Worm (Caenorhabditis elegans): Measurements from ENCODE around the gene nsy-7.
"Not testable (repeated sequence)": the region's sequence is repeated elsewhere in the genome, so short reads cannot be mapped to it uniquely, and the experiment has no call there.

Gene nsy-7

DNA sequence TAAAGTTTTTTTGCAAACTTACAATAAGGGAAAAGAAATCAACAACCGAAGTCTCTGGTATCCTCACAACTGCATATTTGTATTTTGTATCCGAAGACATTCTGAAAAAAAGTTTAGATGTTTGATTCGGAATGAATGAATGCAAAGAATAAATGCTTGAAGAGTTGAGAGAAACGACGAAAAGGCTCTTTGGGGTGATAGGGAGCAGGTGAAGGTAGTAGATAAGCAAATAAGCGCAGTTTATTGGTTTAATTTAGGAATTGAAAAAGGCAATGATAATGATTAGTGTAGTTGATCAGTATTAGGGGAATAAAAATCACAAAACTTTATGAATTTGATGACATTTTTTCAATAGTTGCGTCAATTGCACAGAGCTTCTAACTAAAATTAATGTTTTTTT is at the start of gene nsy-7:
Gene nsy-7 (minus strand): TSS at position 101 of the 400 bp plus-strand sequence.
- TF ChIP-seq him-1 (tag; optimal IDR thresholded peaks at IDR 0.05) (no peak), dao-5 (tag; optimal IDR thresholded peaks at IDR 0.05) (no peak), W03F9.2 (tag; optimal IDR thresholded peaks at IDR 0.05) (no peak)

ce11 chrIV:8136005-8136512 is 49.6 kb upstream of the nsy-7 start, which contains the start of the genes isp-1 and islo-1:
Gene isp-1, minus strand, starts transcription at chrIV:8136055.
Gene islo-1, plus strand, starts transcription at chrIV:8136389.
- TF ChIP-seq him-1 (tag; optimal IDR thresholded peaks at IDR 0.05) (no peak), W03F9.2 (tag; optimal IDR thresholded peaks at IDR 0.05) (peak; percentile 69), dao-5 (tag; optimal IDR thresholded peaks at IDR 0.05) (no peak)

ce11 chrIV:8133536-8133935 is 47.1 kb upstream of the nsy-7 start, which contains the start of gene sph-1:
Gene sph-1, minus strand, starts transcription at chrIV:8133558.
- TF ChIP-seq W03F9.2 (tag; optimal IDR thresholded peaks at IDR 0.05) (peak; percentile 44), him-1 (tag; optimal IDR thresholded peaks at IDR 0.05) (no peak), dao-5 (tag; optimal IDR thresholded peaks at IDR 0.05) (no peak)

DNA sequence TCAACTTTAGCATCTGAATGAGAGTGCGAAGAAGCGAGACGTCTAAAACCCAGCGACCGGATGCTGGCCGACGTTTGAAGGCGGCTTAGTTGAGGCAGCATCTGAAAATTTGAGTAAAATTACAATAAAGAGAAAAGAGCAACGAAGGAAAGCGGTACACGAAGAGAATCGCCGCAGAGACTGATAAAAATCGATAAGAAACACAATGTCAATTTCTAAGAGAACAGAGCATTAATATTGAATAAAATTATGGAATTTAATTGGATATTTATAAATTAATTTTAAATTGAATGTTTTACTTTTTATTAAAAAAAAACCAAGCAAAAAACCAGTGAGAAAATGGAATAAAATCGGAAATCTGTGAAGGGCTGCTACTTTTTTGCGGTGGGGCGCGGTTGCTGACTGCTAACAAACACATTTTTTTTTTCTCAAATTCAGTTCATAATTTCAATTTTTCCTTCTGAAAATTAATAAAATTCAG is 43.7 kb upstream of the nsy-7 start, which contains the start of the genes ndub-11 and moc-3:
Gene ndub-11 (minus strand): TSS at position 101 of the 481 bp plus-strand sequence.
Gene moc-3 (plus strand): TSS at position 431 of the 481 bp plus-strand sequence.
- no peak for TF ChIP-seq W03F9.2 (tag; optimal IDR thresholded peaks at IDR 0.05)

DNA sequence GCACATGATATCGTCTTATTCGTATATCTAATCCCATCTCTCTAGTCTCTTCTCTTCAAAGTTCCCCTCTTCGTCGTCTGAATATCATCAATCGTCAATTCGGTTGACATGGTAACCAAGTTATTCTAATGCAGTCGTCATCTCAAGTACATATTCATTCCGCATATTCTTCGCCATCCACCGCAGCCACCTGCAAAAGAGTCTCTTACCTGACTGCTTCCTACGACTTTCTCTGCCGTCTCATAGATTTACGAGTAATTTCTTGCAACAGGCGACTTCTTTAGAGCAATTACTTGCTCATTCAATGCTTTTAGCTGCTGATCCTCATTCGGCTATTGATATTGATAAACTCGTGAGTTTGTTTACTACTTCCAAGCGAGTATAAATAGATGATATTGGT is 41.0 kb upstream of the nsy-7 start:
- no peak for TF ChIP-seq him-1 (tag; optimal IDR thresholded peaks at IDR 0.05)
- no peak for TF ChIP-seq dao-5 (tag; optimal IDR thresholded peaks at IDR 0.05)
- no peak for TF ChIP-seq W03F9.2 (tag; optimal IDR thresholded peaks at IDR 0.05)

- no peak for TF ChIP-seq W03F9.2 (tag; optimal IDR thresholded peaks at IDR 0.05)
- no peak for TF ChIP-seq him-1 (tag; optimal IDR thresholded peaks at IDR 0.05)
- TF ChIP-seq dao-5 (tag; optimal IDR thresholded peaks at IDR 0.05) = no peak
Measured at ce11 chrIV:8126902-8127301, 40.5 kb upstream of the nsy-7 start, which contains the start of gene ceph-41. Gene ceph-41, plus strand, starts transcription at chrIV:8127202.

- not testable (repeated sequence) for TF ChIP-seq dao-5, him-1, W03F9.2 (tag; optimal IDR thresholded peaks at IDR 0.05)
Measured at ce11 chrIV:8122349-8122748, 35.9 kb upstream of the nsy-7 start, which contains the start of gene erp-44.3. Gene erp-44.3, plus strand, starts transcription at chrIV:8122649.

ce11 chrIV:8118790-8119189 is 32.3 kb upstream of the nsy-7 start, which contains the start of gene F42G8.8:
Gene F42G8.8, plus strand, starts transcription at chrIV:8119090.
- TF ChIP-seq dao-5 (tag; optimal IDR thresholded peaks at IDR 0.05) (no peak), him-1 (tag; optimal IDR thresholded peaks at IDR 0.05) (no peak), W03F9.2 (tag; optimal IDR thresholded peaks at IDR 0.05) (no peak)

ce11 chrIV:8115462-8115861 is 29.0 kb upstream of the nsy-7 start, which contains the start of gene irld-8:
Gene irld-8, plus strand, starts transcription at chrIV:8115762.
- no peak for TF ChIP-seq W03F9.2 (tag; optimal IDR thresholded peaks at IDR 0.05)
- TF ChIP-seq dao-5 (tag; optimal IDR thresholded peaks at IDR 0.05) = no peak
- no peak for TF ChIP-seq him-1 (tag; optimal IDR thresholded peaks at IDR 0.05)

DNA sequence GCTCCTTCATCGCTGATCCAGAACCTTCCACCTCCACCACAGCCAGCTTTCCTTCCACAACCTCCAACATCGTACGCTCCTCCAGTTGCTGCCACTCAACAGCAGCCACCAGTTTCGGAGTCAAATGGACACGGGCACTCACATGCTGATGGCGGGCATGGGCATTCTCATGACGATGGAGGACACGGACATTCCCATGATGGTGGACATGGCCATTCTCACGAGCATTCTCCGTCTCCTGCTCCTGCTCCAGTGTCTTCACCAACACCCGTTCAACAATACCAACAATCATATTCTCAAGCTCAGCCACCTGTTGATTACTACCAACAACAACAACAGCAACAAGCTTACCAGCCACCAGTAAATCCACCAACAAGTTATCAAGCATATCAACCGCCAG is 28.1 kb upstream of the nsy-7 start:
- TF ChIP-seq dao-5 (tag; optimal IDR thresholded peaks at IDR 0.05) (no peak), him-1 (tag; optimal IDR thresholded peaks at IDR 0.05) (no peak), W03F9.2 (tag; optimal IDR thresholded peaks at IDR 0.05) (no peak)

ce11 chrIV:8113161-8113560 is 26.7 kb upstream of the nsy-7 start, which contains the start of gene Y42H9AR.1:
Gene Y42H9AR.1, plus strand, starts transcription at chrIV:8113393.
- TF ChIP-seq dao-5 (tag; optimal IDR thresholded peaks at IDR 0.05) = no peak
- peak; percentile 61 for TF ChIP-seq W03F9.2 (tag; optimal IDR thresholded peaks at IDR 0.05)

ce11 chrIV:8112646-8113045 is 26.2 kb upstream of the nsy-7 start:
- TF ChIP-seq him-1 (tag; optimal IDR thresholded peaks at IDR 0.05) (no peak), W03F9.2 (tag; optimal IDR thresholded peaks at IDR 0.05) (no peak), dao-5 (tag; optimal IDR thresholded peaks at IDR 0.05) (no peak)

DNA sequence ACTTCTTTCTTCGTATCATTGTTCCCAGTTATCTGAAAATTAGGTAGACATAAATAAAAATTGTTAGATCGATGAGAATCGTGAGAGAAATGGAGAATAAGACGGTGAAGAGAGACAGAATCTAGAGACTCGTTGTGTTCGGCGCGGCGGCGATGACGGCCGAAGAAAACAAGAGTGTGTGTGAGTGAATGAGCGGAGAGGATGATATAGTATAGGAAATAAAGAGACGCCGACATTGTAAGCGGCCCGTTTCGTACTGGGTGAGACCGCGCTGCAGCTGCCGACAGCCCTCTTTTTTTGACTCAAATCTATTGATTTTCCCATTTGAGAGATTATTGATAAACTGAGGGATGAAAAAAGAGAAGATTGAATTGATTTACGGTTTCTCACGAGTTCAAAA is 25.7 kb upstream of the nsy-7 start, which contains the start of gene Y42H9AR.4:
Gene Y42H9AR.4 (minus strand): TSS at position 32 of the 400 bp plus-strand sequence.
- no peak for TF ChIP-seq him-1 (tag; optimal IDR thresholded peaks at IDR 0.05)
- TF ChIP-seq dao-5 (tag; optimal IDR thresholded peaks at IDR 0.05) = no peak
- no peak for TF ChIP-seq W03F9.2 (tag; optimal IDR thresholded peaks at IDR 0.05)

- TF ChIP-seq him-1 (tag; optimal IDR thresholded peaks at IDR 0.05) = no peak
- no peak for TF ChIP-seq W03F9.2 (tag; optimal IDR thresholded peaks at IDR 0.05)
- no peak for TF ChIP-seq dao-5 (tag; optimal IDR thresholded peaks at IDR 0.05)
Measured at ce11 chrIV:8107502-8107901, 21.1 kb upstream of the nsy-7 start, which contains the start of gene rabs-5. Gene rabs-5, minus strand, starts transcription at chrIV:8107602.
